Fruit fly (Drosophila melanogaster): ENCODE measurements around the gene CG32201.

Gene CG32201

DNA sequence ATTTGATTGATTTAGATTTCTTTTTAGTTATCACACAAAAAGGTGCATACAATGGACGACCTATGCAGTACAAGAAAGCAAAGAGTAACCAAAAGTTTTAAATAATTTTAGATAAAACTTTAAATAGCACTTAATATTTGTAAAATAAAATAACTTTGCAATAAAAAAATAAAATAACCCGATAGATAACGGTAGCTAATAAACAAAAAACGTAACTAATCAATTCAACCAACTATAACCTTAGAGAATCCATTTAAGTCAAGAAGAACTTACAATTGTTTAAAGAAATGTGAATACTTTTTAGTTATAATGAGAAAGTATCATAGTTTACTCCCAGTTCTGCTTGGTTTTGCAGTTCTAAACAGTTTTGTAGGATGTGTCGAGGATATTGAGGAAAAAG lies at the start of gene CG32201:
Gene CG32201 (plus strand): TSS at position 301 of the 400 bp plus-strand sequence.
- TF ChIP-seq CG7101 (tag; optimal IDR thresholded peaks at IDR 0.05) (no peak), CG5204 (GFP tag; optimal IDR thresholded peaks at IDR 0.05) (no peak), kay (GFP tag; ENCODE audit: borderline replicate concordance) (no peak), CG12768 (GFP tag; optimal IDR thresholded peaks at IDR 0.05) (no peak), cnc (optimal IDR thresholded peaks at IDR 0.05) (no peak), toe (GFP tag; optimal IDR thresholded peaks at IDR 0.05) (no peak), Mnt (GFP tag; optimal IDR thresholded peaks at IDR 0.05) (no peak), Hr96 (GFP tag; optimal IDR thresholded peaks at IDR 0.05) (no peak), bab1 (GFP tag; optimal IDR thresholded peaks at IDR 0.05) (no peak), cic (GFP tag; optimal IDR thresholded peaks at IDR 0.05) (no peak)

DNA sequence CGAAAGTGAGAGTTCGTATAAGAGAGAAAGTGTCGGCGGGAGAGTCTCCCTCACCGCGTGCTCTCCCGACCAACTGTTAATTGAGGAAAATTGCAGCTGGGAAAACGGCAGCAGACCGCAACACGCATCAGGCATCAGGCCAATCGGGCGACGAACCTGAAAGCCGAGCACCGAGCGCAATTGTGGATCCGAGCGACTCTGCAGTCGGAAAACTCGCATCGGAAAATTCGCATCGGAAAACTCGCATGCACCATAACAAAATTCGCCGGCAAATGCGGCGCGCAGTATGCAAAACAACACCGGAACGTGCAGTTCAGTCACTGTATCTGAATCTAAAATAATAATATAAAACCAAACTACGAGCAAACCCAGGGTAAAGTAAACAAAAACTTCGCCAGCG lies 49.5 kb upstream of the CG32201 start, which contains the start of gene AstC-R1:
Gene AstC-R1 (plus strand): TSS at position 301 of the 400 bp plus-strand sequence.
- TF ChIP-seq cic (GFP tag; optimal IDR thresholded peaks at IDR 0.05) (no peak), CG14711 (tag; optimal IDR thresholded peaks at IDR 0.05) (no peak), CG1620 (GFP tag; optimal IDR thresholded peaks at IDR 0.05) (no peak), Hr96 (GFP tag; optimal IDR thresholded peaks at IDR 0.05) (no peak), Mnt (GFP tag; optimal IDR thresholded peaks at IDR 0.05) (no peak), CG7101 (tag; optimal IDR thresholded peaks at IDR 0.05) (no peak), kay (GFP tag; ENCODE audit: borderline replicate concordance) (no peak), tj (GFP tag; optimal IDR thresholded peaks at IDR 0.05) (no peak), CG7045 (GFP tag; optimal IDR thresholded peaks at IDR 0.05) (no peak), CG12768 (GFP tag; optimal IDR thresholded peaks at IDR 0.05) (no peak), bab1 (GFP tag; optimal IDR thresholded peaks at IDR 0.05) (no peak), CG11617 (GFP tag; optimal IDR thresholded peaks at IDR 0.05) (no peak), toe (GFP tag; optimal IDR thresholded peaks at IDR 0.05) (no peak), ovo (GFP tag; optimal IDR thresholded peaks at IDR 0.05) (no peak), CG33017 (tag; optimal IDR thresholded peaks at IDR 0.05) (no peak), CG5204 (GFP tag; optimal IDR thresholded peaks at IDR 0.05) (no peak), Clk (GFP tag; optimal IDR thresholded peaks at IDR 0.05) (no peak), cnc (optimal IDR thresholded peaks at IDR 0.05) (no peak)

DNA sequence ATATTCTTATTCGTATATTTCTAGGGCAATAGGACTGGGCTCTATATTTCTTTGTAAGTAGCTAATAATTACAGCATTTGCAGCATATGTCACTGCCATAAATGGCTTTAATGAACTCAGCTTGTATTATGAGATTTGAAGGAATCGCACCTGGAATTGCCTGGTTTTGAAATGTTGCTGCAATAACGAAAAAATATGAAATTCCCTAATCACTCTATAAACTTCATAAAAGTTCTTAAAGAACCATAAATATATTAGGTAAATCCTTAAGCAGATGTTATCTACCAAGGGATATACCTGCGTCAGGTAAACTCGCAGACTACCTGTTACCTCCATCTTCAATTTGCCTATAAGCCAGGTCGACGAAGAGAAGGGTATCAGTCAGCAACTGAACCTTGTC lies 21.0 kb upstream of the CG32201 start, which contains the start of gene CG7271:
Gene CG7271 (plus strand): TSS at position 373 of the 400 bp plus-strand sequence.
- TF ChIP-seq CG7101 (tag; optimal IDR thresholded peaks at IDR 0.05) (no peak), kay (GFP tag; ENCODE audit: borderline replicate concordance) (no peak), CG33017 (tag; optimal IDR thresholded peaks at IDR 0.05) (no peak), ovo (GFP tag; optimal IDR thresholded peaks at IDR 0.05) (no peak), bab1 (GFP tag; optimal IDR thresholded peaks at IDR 0.05) (no peak), cnc (optimal IDR thresholded peaks at IDR 0.05) (no peak), CG11617 (GFP tag; optimal IDR thresholded peaks at IDR 0.05) (no peak), Crg-1 (GFP tag; optimal IDR thresholded peaks at IDR 0.05) (no peak), CG5204 (GFP tag; optimal IDR thresholded peaks at IDR 0.05) (no peak), Hr96 (GFP tag; optimal IDR thresholded peaks at IDR 0.05) (no peak), cic (GFP tag; optimal IDR thresholded peaks at IDR 0.05) (no peak), toe (GFP tag; optimal IDR thresholded peaks at IDR 0.05) (no peak)

DNA sequence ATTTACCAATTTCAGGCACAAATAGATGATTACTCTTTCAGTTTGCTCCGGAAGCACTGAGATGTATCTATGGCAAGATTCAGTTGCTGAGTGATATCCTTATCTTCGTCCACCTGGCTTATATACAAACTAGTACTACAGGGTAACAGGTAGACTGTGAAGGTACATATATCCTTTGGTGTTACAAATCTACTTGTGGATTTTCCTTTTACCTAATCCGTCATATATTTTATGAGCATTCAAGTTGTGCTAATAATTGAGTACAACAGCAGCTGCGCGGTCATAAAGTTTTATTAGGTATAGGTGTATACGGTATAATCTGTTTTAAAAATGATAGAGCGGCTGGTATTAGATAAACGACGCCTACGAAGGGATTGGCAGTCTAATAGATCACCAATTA lies 15.7 kb upstream of the CG32201 start, which contains the start of gene term:
Gene term (minus strand): TSS at position 101 of the 400 bp plus-strand sequence.
- TF ChIP-seq CG5204 (GFP tag; optimal IDR thresholded peaks at IDR 0.05) = no peak
- no peak for TF ChIP-seq CG7101 (tag; optimal IDR thresholded peaks at IDR 0.05)
- TF ChIP-seq CG7045 (GFP tag; optimal IDR thresholded peaks at IDR 0.05) = no peak
- no peak for TF ChIP-seq CG14711 (tag; optimal IDR thresholded peaks at IDR 0.05)
- TF ChIP-seq toe (GFP tag; optimal IDR thresholded peaks at IDR 0.05) = no peak
- no peak for TF ChIP-seq kay (GFP tag; ENCODE audit: borderline replicate concordance)
- no peak for TF ChIP-seq CG12768 (GFP tag; optimal IDR thresholded peaks at IDR 0.05)
- no peak for TF ChIP-seq bab1 (GFP tag; optimal IDR thresholded peaks at IDR 0.05)
- TF ChIP-seq CG33017 (tag; optimal IDR thresholded peaks at IDR 0.05) = no peak
- TF ChIP-seq CG1620 (GFP tag; optimal IDR thresholded peaks at IDR 0.05) = no peak
- no peak for TF ChIP-seq Mnt (GFP tag; optimal IDR thresholded peaks at IDR 0.05)
- TF ChIP-seq CG11617 (GFP tag; optimal IDR thresholded peaks at IDR 0.05) = no peak
- no peak for TF ChIP-seq cnc (optimal IDR thresholded peaks at IDR 0.05)
- TF ChIP-seq Hr96 (GFP tag; optimal IDR thresholded peaks at IDR 0.05) = no peak
- TF ChIP-seq Crg-1 (GFP tag; optimal IDR thresholded peaks at IDR 0.05) = no peak
- no peak for TF ChIP-seq tj (GFP tag; optimal IDR thresholded peaks at IDR 0.05)
- TF ChIP-seq Clk (GFP tag; optimal IDR thresholded peaks at IDR 0.05) = no peak

DNA sequence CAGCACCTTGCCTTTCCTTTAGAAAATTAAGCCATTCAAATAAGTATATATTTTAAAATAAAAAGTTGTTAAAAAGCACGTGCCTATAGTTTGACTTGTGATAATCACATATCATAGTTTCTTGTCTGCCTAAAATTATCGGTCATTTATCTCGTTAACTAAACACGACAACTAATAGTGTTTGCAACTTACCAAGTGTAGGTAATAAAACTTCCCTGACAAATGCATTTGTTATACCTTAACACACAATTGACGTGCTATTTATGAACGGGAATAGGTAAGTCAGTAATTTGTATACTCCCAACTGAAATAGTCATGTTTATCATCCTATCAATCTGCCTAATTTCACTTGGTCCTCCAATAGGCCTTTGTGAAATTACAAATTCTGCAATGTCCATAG lies 6.3 kb upstream of the CG32201 start, which contains the start of gene CG18234:
Gene CG18234 (plus strand): TSS at position 301 of the 400 bp plus-strand sequence.
- no peak for TF ChIP-seq Clk (GFP tag; optimal IDR thresholded peaks at IDR 0.05)
- TF ChIP-seq CG5204 (GFP tag; optimal IDR thresholded peaks at IDR 0.05) = no peak

DNA sequence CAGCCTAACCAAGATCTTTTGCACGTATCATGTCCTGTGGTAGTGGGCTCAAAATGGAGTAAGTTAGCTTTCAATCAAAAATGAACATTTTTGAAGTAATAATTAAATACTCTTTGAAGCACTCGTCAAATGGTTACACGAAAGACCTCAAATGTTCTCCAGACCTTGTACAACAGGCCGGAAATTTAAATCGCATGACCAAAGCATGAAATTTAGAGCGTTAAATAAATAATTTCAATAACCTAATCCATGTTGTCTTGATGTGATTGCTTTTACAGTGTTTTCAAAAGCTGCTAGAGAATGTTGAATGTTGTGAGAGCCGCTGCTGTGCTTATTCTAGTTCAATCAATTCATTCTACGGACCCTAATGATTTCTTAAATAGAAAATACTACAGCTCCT lies 4.2 kb upstream of the CG32201 start, which contains the start of gene CG18233:
Gene CG18233 (plus strand): TSS at position 301 of the 400 bp plus-strand sequence.
- TF ChIP-seq Crg-1 (GFP tag; optimal IDR thresholded peaks at IDR 0.05) (no peak), CG5204 (GFP tag; optimal IDR thresholded peaks at IDR 0.05) (no peak)

DNA sequence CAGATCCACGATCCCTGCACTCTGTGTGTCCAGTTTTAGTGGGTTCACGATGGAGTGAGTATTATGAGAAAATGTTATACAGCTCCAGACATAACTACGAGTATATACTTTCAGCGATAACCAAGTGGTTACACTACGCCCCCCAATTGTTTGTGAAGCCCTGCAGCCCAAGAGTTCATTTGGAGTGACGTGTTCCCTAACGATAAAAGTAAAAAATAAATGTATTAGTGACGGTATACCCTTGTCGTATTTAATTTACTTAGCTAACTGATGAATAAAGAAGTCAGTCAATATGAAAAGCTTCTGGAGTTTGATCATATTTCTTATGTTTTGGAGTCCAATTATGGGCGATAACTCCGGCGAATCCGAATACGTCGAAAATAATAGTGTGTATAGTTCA lies 2.3 kb upstream of the CG32201 start, which contains the start of gene CG18231:
Gene CG18231 (plus strand): TSS at position 301 of the 400 bp plus-strand sequence.
- TF ChIP-seq ovo (GFP tag; optimal IDR thresholded peaks at IDR 0.05) = no peak
- no peak for TF ChIP-seq cnc (optimal IDR thresholded peaks at IDR 0.05)
- TF ChIP-seq CG1620 (GFP tag; optimal IDR thresholded peaks at IDR 0.05) = no peak
- TF ChIP-seq pad (GFP tag; optimal IDR thresholded peaks at IDR 0.05) = no peak
- TF ChIP-seq Mnt (GFP tag; optimal IDR thresholded peaks at IDR 0.05) = no peak
- TF ChIP-seq Clk (GFP tag; optimal IDR thresholded peaks at IDR 0.05) = no peak
- no peak for TF ChIP-seq bab1 (GFP tag; optimal IDR thresholded peaks at IDR 0.05)
- TF ChIP-seq tj (GFP tag; optimal IDR thresholded peaks at IDR 0.05) = no peak
